Fruit fly (Drosophila melanogaster): ENCODE data around the gene CG14568.
A peak's percentile ranks its signal among the peaks of the same experiment; 100 is the strongest.

Gene CG14568

dm6 chr3L:21728616-21729047, 4.7 kb downstream of the CG14568 start, which contains the start of the genes CG11247 and Polr2H:
CG11247 (minus strand) TSS chr3L:21728806.
Polr2H (plus strand) TSS chr3L:21728932.
- peak; percentile 84 for TF ChIP-seq CG4318 (GFP tag; optimal IDR thresholded peaks at IDR 0.05)
- peak; percentile 83 for TF ChIP-seq net (GFP tag; optimal IDR thresholded peaks at IDR 0.05)
- TF ChIP-seq CG8319 (GFP tag; optimal IDR thresholded peaks at IDR 0.05), result peak; percentile 80
- TF ChIP-seq CG16779 (tag; optimal IDR thresholded peaks at IDR 0.05), result no peak
- TF ChIP-seq Ets21C (GFP tag; optimal IDR thresholded peaks at IDR 0.05), result peak; percentile 94
- peak; percentile 97 for TF ChIP-seq Hr39 (GFP tag; optimal IDR thresholded peaks at IDR 0.05)
- TF ChIP-seq Hr38 (GFP tag; optimal IDR thresholded peaks at IDR 0.05), result peak; percentile 79
- TF ChIP-seq cyc (GFP tag; optimal IDR thresholded peaks at IDR 0.05), result peak; percentile 96
- TF ChIP-seq CG31627 (GFP tag; optimal IDR thresholded peaks at IDR 0.05), result peak; percentile 97
- TF ChIP-seq CG3032 (tag; optimal IDR thresholded peaks at IDR 0.05), result peak; percentile 88
- TF ChIP-seq lz (GFP tag; optimal IDR thresholded peaks at IDR 0.05), result peak; percentile 94
- peak; percentile 92 for TF ChIP-seq Sox14 (GFP tag; optimal IDR thresholded peaks at IDR 0.05)
- peak; percentile 70 for TF ChIP-seq vri (GFP tag; optimal IDR thresholded peaks at IDR 0.05)
- no peak for TF ChIP-seq CG6854 (GFP tag; optimal IDR thresholded peaks at IDR 0.05)
- peak; percentile 79; the same call in 1 of the 2 replicates for TF ChIP-seq CG11294 (GFP tag; IDR thresholded peaks at IDR 0.05)
- peak; percentile 78 for TF ChIP-seq Ets96B (tag; optimal IDR thresholded peaks at IDR 0.05)
- TF ChIP-seq CG11902 (GFP tag; optimal IDR thresholded peaks at IDR 0.05), result peak; percentile 93
- TF ChIP-seq CG6276 (GFP tag; optimal IDR thresholded peaks at IDR 0.05), result no peak
- TF ChIP-seq Eip75B (GFP tag; optimal IDR thresholded peaks at IDR 0.05), result peak; percentile 88
- TF ChIP-seq CG34406 (GFP tag; optimal IDR thresholded peaks at IDR 0.05), result peak; percentile 79
- peak; percentile 68 for TF ChIP-seq fd59A (GFP tag; optimal IDR thresholded peaks at IDR 0.05)
- peak; percentile 63 for TF ChIP-seq CG8632 (GFP tag; optimal IDR thresholded peaks at IDR 0.05)
- peak; percentile 29 to 60 for TF ChIP-seq ss (GFP tag; optimal IDR thresholded peaks at IDR 0.05)
- peak; percentile 95 for TF ChIP-seq Hr4 (GFP tag; optimal IDR thresholded peaks at IDR 0.05)
- peak; percentile 93 for TF ChIP-seq acj6 (GFP tag; optimal IDR thresholded peaks at IDR 0.05)
- TF ChIP-seq Sox102F (GFP tag; optimal IDR thresholded peaks at IDR 0.05), result peak; percentile 86
- TF ChIP-seq CG10669 (GFP tag; optimal IDR thresholded peaks at IDR 0.05), result peak; percentile 73
- peak; percentile 80 for TF ChIP-seq CG7368 (GFP tag; optimal IDR thresholded peaks at IDR 0.05)
- TF ChIP-seq CG6163 (GFP tag; IDR thresholded peaks at IDR 0.05), result peak; percentile 92
- peak; percentile 91 for TF ChIP-seq CG10631 (GFP tag; optimal IDR thresholded peaks at IDR 0.05)
- TF ChIP-seq Gug (GFP tag; IDR thresholded peaks at IDR 0.05), result peak; percentile 88
- peak; percentile 87 for TF ChIP-seq eg (GFP tag; IDR thresholded peaks at IDR 0.05)
- TF ChIP-seq CG32006 (GFP tag; optimal IDR thresholded peaks at IDR 0.05), result peak; percentile 88
- TF ChIP-seq salr (GFP tag; optimal IDR thresholded peaks at IDR 0.05), result peak; percentile 70 to 75
- TF ChIP-seq Blimp-1 (GFP tag; optimal IDR thresholded peaks at IDR 0.05), result peak; percentile 48
- peak; percentile 61 for TF ChIP-seq CG6808 (GFP tag; optimal IDR thresholded peaks at IDR 0.05)
- TF ChIP-seq fd85E (GFP tag; optimal IDR thresholded peaks at IDR 0.05), result peak; percentile 58
- peak; percentile 93 for TF ChIP-seq Eip78C (GFP tag)
- peak; percentile 90 for TF ChIP-seq pdm3 (GFP tag; optimal IDR thresholded peaks at IDR 0.05)
- TF ChIP-seq dac (GFP tag; optimal IDR thresholded peaks at IDR 0.05), result peak; percentile 80
- peak; percentile 92 for TF ChIP-seq esn (GFP tag; optimal IDR thresholded peaks at IDR 0.05)
- TF ChIP-seq CG8119 (GFP tag; IDR thresholded peaks at IDR 0.05), result peak; percentile 76
- TF ChIP-seq CG6792 (GFP tag; optimal IDR thresholded peaks at IDR 0.05), result peak; percentile 83
- TF ChIP-seq CG1621 (tag; optimal IDR thresholded peaks at IDR 0.05), result peak; percentile 66
- TF ChIP-seq fkh (GFP tag; optimal IDR thresholded peaks at IDR 0.05), result peak; percentile 79
- TF ChIP-seq CG15336 (GFP tag; IDR thresholded peaks at IDR 0.05), result peak; percentile 73
- TF ChIP-seq Sox15 (GFP tag; optimal IDR thresholded peaks at IDR 0.05), result peak; percentile 95
- TF ChIP-seq spab (GFP tag; optimal IDR thresholded peaks at IDR 0.05), result peak; percentile 52
- TF ChIP-seq CG3919 (GFP tag; optimal IDR thresholded peaks at IDR 0.05), result peak; percentile 91
- TF ChIP-seq OdsH (GFP tag; optimal IDR thresholded peaks at IDR 0.05), result peak; percentile 93
- TF ChIP-seq Eip93F (GFP tag; optimal IDR thresholded peaks at IDR 0.05), result peak; percentile 31
- TF ChIP-seq Met (GFP tag; optimal IDR thresholded peaks at IDR 0.05), result peak; percentile 89

Measured in whole organism, prepupa.